Fruit fly (Drosophila melanogaster) Kc167 (cell line): Measurements from ENCODE around the gene mRpL40.

Source experiments
- Myc ChIP-seq: fragments of >200 bp; optimal IDR thresholded peaks from 2 replicates; lab custom pipeline; 2017; ENCODE audit warnings: missing external identifiers
- Sin3A ChIP-seq: fragments of >200 bp; optimal IDR thresholded peaks from 2 replicates; lab custom pipeline; 2018; ENCODE audit warnings: missing external identifiers
- insv ChIP-seq: fragments of >200 bp; optimal IDR thresholded peaks from 3 replicates; lab custom pipeline; 2018; ENCODE audit warnings: missing external identifiers
- psq ChIP-seq: fragments of >200 bp; optimal IDR thresholded peaks from 2 replicates; lab custom pipeline; 2017; ENCODE audit warnings: missing external identifiers
- ttk ChIP-seq: sonication (Bioruptor generic); optimal IDR thresholded peaks from 2 replicates; lab custom pipeline; 2017; ENCODE audit warnings: missing external identifiers

dm6 chr3R:11395541-11395940 lies 12.2 kb upstream of the mRpL40 start:
- TF ChIP-seq Sin3A (lab: Kevin White, UChicago), result no peak
- no peak for TF ChIP-seq Myc (lab: Kevin White, UChicago)
- TF ChIP-seq ttk (lab: Kevin White, UChicago), result no peak
- no peak for TF ChIP-seq insv (lab: Kevin White, UChicago)
- TF ChIP-seq psq (lab: Kevin White, UChicago), result no peak
